Fruit fly (Drosophila melanogaster) whole organism: ENCODE results near the gene La.

Source experiments
- CG8478 ChIP-seq: fragments of >200 bp; optimal IDR thresholded peaks from 2 replicates; lab custom pipeline; 2018; ENCODE audit warnings: inconsistent platforms
- Dll ChIP-seq: fragments of >200 bp; optimal IDR thresholded peaks from 2 replicates; lab custom pipeline; 2017
- EcR ChIP-seq, 2 experiments: fragments of >200 bp; optimal IDR thresholded peaks; 2 replicates each; lab custom pipeline; 2017; ENCODE audit warnings: missing biosample characterization in 2 of 2, missing genetic modification characterization in 2 of 2, missing genetic modification reagents in 2 of 2
- pan ChIP-seq: fragments of >200 bp; optimal IDR thresholded peaks from 2 replicates; lab custom pipeline; 2017
- psq ChIP-seq: fragments of >200 bp; optimal IDR thresholded peaks from 2 replicates; lab custom pipeline; 2017
- usp ChIP-seq: fragments of >200 bp; optimal IDR thresholded peaks from 2 replicates; lab custom pipeline; 2017; ENCODE audit warnings: missing biosample characterization, missing genetic modification characterization, mixed read lengths

La gene

DNA sequence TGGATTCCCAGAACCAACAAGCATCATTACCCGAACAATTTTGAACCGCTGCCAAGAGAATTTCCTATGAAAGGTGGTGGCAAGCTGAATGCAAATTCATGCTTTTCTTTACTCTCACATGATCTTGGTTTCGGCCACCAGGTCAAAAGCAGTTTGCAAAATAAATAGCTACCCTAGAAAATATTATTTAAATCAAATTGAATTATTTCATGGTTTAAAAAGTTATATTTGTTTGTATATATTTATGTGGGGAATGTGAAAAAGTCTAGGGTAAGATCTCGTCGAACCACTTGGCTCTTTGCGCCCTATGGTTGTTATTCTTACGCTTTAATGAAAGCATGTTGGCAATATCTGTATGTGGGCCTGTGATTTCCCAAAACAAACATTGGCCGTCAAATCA, 1.9 kb upstream of the La start:
- TF ChIP-seq psq (no peak), usp (GFP tag; lab: Kevin White, UChicago) (no peak), CG8478 (lab: Kevin White, UChicago) (no peak), pan (lab: Kevin White, UChicago) (no peak), EcR (GFP tag; optimal IDR thresholded peaks at IDR 0.05; lab: Kevin White, UChicago) (no peak), Dll (lab: Kevin White, UChicago) (no peak)

DNA sequence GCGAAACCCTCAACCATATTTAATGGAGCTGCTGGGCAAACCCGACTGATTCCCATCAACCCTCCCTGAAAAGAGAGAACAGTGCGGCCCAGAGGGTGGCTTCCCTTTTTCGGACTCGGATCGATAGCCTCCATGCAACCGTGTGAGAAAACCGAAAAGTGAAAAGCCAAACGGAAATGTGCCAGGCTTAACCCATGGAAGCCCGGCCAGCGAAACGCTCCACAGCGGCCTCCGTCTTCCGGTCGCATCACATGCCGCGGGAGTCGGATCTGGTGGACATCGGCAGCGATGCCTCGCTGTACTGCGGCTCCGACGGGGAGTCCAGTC, 7.8 kb downstream of the La start:
- TF ChIP-seq psq (no peak), usp (GFP tag; lab: Kevin White, UChicago) (no peak)

DNA sequence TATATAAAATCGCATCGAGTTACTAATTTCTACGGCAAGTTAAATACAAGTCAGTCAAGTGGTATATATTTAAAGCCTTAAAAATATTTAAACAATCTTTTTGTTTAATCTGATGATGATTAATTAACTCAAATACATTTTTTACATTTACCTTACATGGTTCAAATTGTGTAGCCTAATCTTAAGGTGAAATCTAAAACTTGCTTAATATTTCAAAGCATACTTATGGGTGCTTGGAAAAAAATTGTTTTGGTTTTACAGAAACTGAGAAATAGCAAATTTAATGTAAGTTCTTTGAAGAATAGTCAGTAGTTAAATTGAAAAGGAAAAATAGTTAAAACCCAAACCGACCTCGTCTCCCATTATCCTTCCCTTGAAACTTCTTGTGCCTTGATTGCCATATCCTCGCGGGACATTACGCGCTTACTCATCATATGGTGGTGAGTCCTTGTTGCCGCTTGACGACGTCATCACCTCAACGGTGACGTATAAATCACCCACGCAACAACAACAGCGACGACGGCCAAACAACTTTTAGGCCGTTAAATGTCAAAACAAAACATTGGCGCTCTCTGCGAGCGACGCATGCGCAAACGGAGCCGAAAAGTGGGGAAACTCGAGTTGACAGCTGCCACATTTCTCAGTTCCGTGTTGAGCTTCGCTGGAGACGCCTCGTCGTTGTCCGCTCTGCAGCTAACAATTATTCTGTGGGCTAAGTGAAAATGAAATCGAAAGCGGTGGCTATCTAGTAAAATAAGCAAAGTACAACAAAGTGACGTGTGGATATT, 8.4 kb downstream of the La start:
- TF ChIP-seq CG8478 (lab: Kevin White, UChicago) (no peak), pan (lab: Kevin White, UChicago) (no peak), usp (GFP tag; lab: Kevin White, UChicago) (no peak), psq (no peak), Dll (lab: Kevin White, UChicago) (no peak), EcR (GFP tag; optimal IDR thresholded peaks at IDR 0.05; lab: Kevin White, UChicago) (no peak)

DNA sequence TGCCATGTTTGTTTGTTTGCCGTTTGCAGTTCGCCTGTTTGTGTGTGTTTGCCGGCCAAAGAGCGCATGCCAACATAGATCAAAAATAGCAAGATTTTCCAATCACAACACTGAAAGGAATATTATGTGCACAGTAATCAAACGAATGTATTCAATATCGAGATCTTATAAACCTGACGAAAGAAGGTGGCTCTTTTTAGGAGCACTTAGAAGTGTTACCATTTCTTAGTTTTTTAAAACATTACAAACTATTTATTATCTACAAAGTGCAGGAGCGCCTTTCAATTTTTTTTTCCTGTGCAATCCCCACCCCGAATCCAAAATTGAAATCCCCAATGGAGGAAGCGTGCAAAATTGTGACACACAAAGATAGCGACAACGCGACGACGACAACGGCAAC, 9.2 kb downstream of the La start:
- TF ChIP-seq Dll (lab: Kevin White, UChicago), result no peak

DNA sequence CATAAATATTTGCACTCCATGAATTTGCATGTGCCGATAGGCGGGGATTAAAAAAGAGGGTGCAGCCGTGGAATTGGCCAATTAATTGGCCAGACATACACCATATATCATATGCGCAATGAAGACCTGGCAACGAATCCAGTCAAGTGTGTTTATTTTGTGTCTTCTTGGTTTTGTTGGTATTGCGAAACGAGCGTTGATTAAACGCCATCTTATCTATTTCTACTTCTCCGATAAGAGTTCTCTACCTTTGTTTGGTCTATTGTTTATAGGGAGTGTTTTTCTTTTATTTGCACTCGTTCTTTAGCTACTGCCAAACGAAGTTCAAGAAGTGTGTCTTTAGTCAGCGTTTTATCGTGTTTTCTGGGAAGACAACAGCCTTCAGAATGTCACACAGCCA, 12.0 kb downstream of the La start:
- TF ChIP-seq pan (lab: Kevin White, UChicago) (no peak), CG8478 (lab: Kevin White, UChicago) (no peak), Dll (lab: Kevin White, UChicago) (no peak), EcR (GFP tag; optimal IDR thresholded peaks at IDR 0.05; lab: Kevin White, UChicago) (no peak), psq (no peak), usp (GFP tag; lab: Kevin White, UChicago) (no peak)

DNA sequence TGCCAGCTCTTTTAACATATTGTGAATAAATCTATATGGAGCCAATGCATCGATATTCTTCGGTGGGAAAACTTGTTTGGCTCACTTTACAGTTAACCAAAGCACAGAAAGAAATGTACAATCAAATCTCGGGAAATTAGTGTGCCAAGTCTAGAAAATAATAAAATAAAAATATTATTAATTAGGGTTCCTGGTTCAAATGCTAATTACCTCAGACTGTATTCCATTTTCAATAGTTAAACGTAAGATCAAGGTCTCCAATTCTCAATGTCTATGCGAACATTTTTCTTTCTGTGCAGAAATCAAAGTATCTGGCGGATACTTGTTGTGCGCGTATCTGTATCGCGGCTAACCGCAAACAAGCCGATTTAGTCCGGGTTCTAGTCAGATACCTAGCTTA, 14.9 kb downstream of the La start:
- TF ChIP-seq Dll (lab: Kevin White, UChicago) (no peak), pan (lab: Kevin White, UChicago) (no peak), psq (no peak)

DNA sequence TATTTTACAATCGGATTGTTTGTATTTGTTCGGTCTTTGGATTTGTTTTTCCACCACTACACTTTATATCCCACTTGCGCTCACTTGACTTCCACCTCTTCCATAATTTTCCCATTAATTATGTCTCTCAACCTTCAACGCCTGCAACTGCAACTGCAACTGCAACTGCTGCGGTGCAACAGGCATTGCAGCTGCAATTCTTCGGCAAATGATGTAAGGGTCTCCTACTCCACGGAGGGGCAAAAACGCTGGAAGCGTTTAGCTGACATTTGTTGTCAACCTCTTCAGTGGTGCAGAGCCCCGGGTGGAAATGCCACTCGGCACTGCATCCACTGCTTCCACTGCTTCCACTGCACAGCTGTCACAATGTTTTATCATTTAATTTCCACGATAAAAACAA, 16.8 kb downstream of the La start:
- TF ChIP-seq CG8478 (lab: Kevin White, UChicago) (no peak), EcR (GFP tag; optimal IDR thresholded peaks at IDR 0.05; lab: Kevin White, UChicago) (no peak), psq (no peak), usp (GFP tag; lab: Kevin White, UChicago) (no peak), pan (lab: Kevin White, UChicago) (no peak), Dll (lab: Kevin White, UChicago) (no peak)

DNA sequence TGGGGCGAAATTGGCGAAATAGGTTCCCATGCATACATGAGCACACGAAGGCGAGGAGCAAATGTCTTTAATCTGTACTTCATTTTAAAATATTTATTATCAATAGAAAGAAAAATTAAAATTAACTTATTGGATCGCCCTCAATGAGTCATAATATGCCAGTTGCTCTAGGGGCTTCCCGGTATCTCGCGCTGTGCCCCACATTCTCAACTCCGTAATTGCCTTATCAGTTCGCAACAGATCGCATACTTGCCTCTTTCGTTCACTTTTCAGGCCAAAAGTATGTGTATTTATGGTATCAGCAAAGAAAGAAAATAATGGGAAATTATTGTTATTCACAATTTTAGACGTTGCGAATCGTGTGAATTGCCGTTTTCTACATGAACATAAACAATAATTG, 20.2 kb downstream of the La start:
- no peak for TF ChIP-seq EcR (GFP tag; optimal IDR thresholded peaks at IDR 0.05; lab: Kevin White, UChicago)
- no peak for TF ChIP-seq usp (GFP tag; lab: Kevin White, UChicago)
- no peak for TF ChIP-seq CG8478 (lab: Kevin White, UChicago)

DNA sequence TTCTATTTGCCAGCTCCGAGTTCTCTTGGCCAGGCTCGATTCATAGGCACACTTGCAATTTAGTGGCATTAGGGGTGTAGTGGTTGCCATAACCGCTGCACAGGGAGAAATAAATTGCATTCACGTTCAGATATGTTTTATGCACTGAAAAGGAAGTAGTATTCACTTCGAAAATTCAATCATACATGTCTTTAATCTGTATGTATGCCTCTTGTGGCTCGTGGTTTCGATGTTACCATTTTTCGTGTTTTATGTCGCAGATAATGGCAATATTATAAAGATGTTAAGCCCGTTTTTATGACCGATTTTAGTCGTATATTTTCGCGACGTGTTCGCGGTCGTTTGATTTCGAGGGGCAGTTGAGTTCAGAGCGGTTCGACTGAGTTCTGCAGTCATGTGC, 21.2 kb downstream of the La start:
- TF ChIP-seq usp (GFP tag; lab: Kevin White, UChicago), result no peak
- TF ChIP-seq psq, result no peak
- no peak for TF ChIP-seq CG8478 (lab: Kevin White, UChicago)

DNA sequence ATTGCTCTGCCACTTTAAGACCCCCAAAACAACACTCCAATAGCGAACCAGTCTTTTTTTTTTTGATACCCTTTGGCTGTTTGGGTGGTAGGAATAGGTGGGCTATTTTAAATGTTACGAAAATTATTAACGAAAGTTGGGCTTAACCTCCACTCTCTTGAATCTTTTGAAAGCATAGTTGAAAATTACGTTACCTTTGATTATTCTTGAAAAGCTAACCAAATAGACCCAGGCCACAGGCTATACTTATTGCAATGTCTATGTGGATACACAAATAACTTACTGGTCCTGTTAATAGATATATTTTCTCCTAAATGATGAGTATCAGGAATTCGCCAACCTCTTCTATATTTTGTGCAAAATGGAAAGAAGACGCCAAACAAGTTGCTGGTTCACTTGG, 21.8 kb downstream of the La start:
- TF ChIP-seq EcR (GFP tag; optimal IDR thresholded peaks at IDR 0.05; lab: Kevin White, UChicago) (no peak), pan (lab: Kevin White, UChicago) (no peak), usp (GFP tag; lab: Kevin White, UChicago) (no peak), psq (no peak), CG8478 (lab: Kevin White, UChicago) (no peak), Dll (lab: Kevin White, UChicago) (no peak)

DNA sequence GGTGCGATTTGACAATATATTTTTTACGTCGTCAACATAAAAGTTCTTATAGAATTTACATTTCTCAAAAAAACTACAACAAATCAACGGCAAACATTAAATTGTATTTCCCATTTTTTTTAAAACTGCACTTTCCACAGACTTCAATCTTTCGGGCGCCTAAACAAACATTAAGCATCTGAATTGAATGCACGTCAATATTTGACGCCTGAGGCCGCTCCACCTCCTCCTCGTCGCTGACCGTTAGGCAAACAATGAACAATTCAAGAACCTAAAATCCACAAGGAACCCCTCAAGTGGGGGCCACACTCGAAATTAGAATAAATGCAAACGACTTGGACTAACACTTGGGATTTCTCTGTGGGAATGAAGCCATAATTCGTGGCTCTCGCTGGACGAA, 22.4 kb downstream of the La start:
- TF ChIP-seq EcR (GFP tag; optimal IDR thresholded peaks at IDR 0.05; lab: Kevin White, UChicago) (no peak), psq (no peak), pan (lab: Kevin White, UChicago) (no peak), Dll (lab: Kevin White, UChicago) (no peak), usp (GFP tag; lab: Kevin White, UChicago) (no peak), CG8478 (lab: Kevin White, UChicago) (no peak)

DNA sequence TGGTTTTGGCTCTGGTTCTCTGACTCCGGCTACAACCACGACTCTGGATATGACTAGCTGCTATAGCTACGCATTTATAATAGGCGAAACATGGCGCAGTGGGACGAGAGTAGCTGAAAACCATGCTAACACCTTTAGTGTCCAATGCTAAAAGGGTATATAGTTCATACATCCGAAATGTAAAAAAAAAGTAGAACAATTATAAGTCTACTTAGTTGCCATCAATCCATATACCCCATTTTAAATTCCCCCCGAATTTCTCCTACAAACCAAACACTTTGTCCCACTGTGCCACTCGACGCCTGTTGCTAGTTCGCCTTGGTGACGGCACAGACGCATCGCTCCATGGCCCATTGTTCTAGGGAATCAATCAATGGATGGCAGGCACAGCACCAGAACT, 23.5 kb downstream of the La start:
- TF ChIP-seq EcR (GFP tag; optimal IDR thresholded peaks at IDR 0.05; lab: Kevin White, UChicago) (no peak), pan (lab: Kevin White, UChicago) (no peak), usp (GFP tag; lab: Kevin White, UChicago) (no peak), Dll (lab: Kevin White, UChicago) (no peak), psq (no peak), CG8478 (lab: Kevin White, UChicago) (no peak)

DNA sequence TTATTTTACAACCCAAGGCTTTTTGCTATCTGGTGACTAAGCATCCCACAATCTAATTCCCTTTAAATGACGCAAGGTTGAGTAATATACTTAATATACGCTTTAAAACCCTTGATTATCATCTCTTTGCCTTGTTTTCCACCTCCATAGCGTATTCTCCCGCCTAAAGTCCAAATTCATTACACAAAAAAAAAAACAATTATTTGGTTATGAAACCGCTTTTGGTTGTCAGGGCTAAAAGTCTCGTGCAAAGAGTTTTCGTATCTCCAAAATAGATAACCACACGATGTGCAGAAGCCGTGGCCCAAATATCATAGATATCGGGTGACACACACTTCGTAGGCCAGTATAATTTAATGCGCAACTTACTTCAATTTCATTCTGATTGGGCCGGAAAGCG, 24.4 kb downstream of the La start:
- TF ChIP-seq psq (no peak), CG8478 (lab: Kevin White, UChicago) (no peak), EcR (GFP tag; optimal IDR thresholded peaks at IDR 0.05; lab: Kevin White, UChicago) (no peak), usp (GFP tag; lab: Kevin White, UChicago) (no peak), pan (lab: Kevin White, UChicago) (no peak), Dll (lab: Kevin White, UChicago) (no peak)
